Worm (Caenorhabditis elegans) whole organism, L4/young adult: ENCODE measurements around the gene T23F6.3.
"Not testable (repeated sequence)": the region's sequence is repeated elsewhere in the genome, so short reads cannot be mapped to it uniquely, and the experiment has no call there.

ENCODE experiments used
- W03F9.2 ChIP-seq: fragments of 150-350 bp; optimal IDR thresholded peaks from 2 replicates; lab custom pipeline; 2014; ENCODE audit warnings: missing biosample characterization, missing genetic modification characterization
- dao-5 ChIP-seq: sonication (generic microtip); optimal IDR thresholded peaks from 2 replicates; lab custom pipeline; 2016; ENCODE audit warnings: missing genotype, missing genetic modification characterization, moderate library complexity, missing compliant biosample characterization
- him-1 ChIP-seq: sonication (generic microtip); optimal IDR thresholded peaks from 2 replicates; lab custom pipeline; 2016; ENCODE audit warnings: missing genotype, missing genetic modification reagents, missing genetic modification characterization, missing compliant biosample characterization

T23F6.3 gene

ce11 chrIV:12684826-12685594, 39.5 kb downstream of the T23F6.3 start:
- TF ChIP-seq dao-5 (no peak), him-1 (tag; lab: Kevin White, UChicago) (no peak), W03F9.2 (tag; lab: Kevin White, UChicago) (no peak)

ce11 chrIV:12684341-12684740, 40.2 kb downstream of the T23F6.3 start, which contains the start of gene prmt-9:
Gene prmt-9, minus strand, starts transcription at chrIV:12684378.
- TF ChIP-seq him-1 (tag; lab: Kevin White, UChicago): no peak

- TF ChIP-seq dao-5; him-1 (tag; lab: Kevin White, UChicago); W03F9.2 (tag; lab: Kevin White, UChicago): not testable (repeated sequence)
Observed at ce11 chrIV:12677137-12677536, 47.4 kb downstream of the T23F6.3 start, which contains the start of gene T23B5.6. Gene T23B5.6, minus strand, starts transcription at chrIV:12677237.

- no peak for TF ChIP-seq W03F9.2 (tag; lab: Kevin White, UChicago)
- no peak for TF ChIP-seq him-1 (tag; lab: Kevin White, UChicago)
- TF ChIP-seq dao-5: no peak
Observed at ce11 chrIV:12674700-12675099, 49.9 kb downstream of the T23F6.3 start, which contains the start of gene T23B5.4. Gene T23B5.4, plus strand, starts transcription at chrIV:12675000.
